Worm (Caenorhabditis elegans) whole organism, L4 larva: ENCODE results near the gene Y32B12B.2.

Source experiments
- ZK337.2 ChIP-seq: fragments of 200-800 bp; sonication (Bioruptor generic); IDR thresholded peaks from 2 replicates; pipeline ENCODE4 v1.3.6; 2022; ENCODE audit warnings: missing genetic modification reagents, missing genetic modification characterization, missing compliant biosample characterization
- ceh-82 ChIP-seq: sonication (generic microtip); optimal IDR thresholded peaks from 2 replicates; lab custom pipeline; 2017; ENCODE audit warnings: missing biosample characterization, missing genetic modification characterization
- ces-1 ChIP-seq: fragments of 150-350 bp; sonication (generic microtip); optimal IDR thresholded peaks from 4 replicates; lab custom pipeline; 2014; ENCODE audit warnings: missing biosample characterization, missing genetic modification reagents, missing genetic modification characterization
- duxl-1 ChIP-seq: sonication (generic microtip); optimal IDR thresholded peaks from 2 replicates; lab custom pipeline; 2016; ENCODE audit warnings: mild to moderate bottlenecking, missing genetic modification characterization, moderate library complexity, missing compliant biosample characterization; ENCODE audit not compliant: poor library complexity
- egl-43 ChIP-seq: fragments of 200-800 bp; sonication (Bioruptor generic); IDR thresholded peaks from 2 replicates; pipeline ENCODE4 v1.3.6; 2022; ENCODE audit warnings: missing genetic modification reagents, missing genetic modification characterization, missing compliant biosample characterization
- hlh-30 ChIP-seq: sonication (generic microtip); optimal IDR thresholded peaks from 2 replicates; lab custom pipeline; 2017; ENCODE audit warnings: antibody characterized with exemption, mild to moderate bottlenecking, missing genetic modification characterization, missing compliant biosample characterization; ENCODE audit not compliant: insufficient read depth
- lsy-2 ChIP-seq, 2 experiments: fragments of 150-350 bp in 1 of 2; sonication (generic microtip) in 1 of 2; optimal IDR thresholded peaks; 2 replicates each; lab custom pipeline; 2014 to 2017; ENCODE audit warnings: missing biosample characterization in 2 of 2, missing genetic modification characterization in 2 of 2
- mep-1 ChIP-seq: fragments of 150-350 bp; sonication (generic microtip); optimal IDR thresholded peaks from 3 replicates; lab custom pipeline; 2014; ENCODE audit warnings: missing biosample characterization, missing genetic modification characterization
- saeg-2 ChIP-seq: fragments of 200-800 bp; sonication (Bioruptor generic); IDR thresholded peaks from 2 replicates; pipeline ENCODE4 v1.3.6; 2022; ENCODE audit warnings: missing genetic modification reagents, missing genetic modification characterization, missing compliant biosample characterization
- snpc-4 ChIP-seq: fragments of 150-350 bp; optimal IDR thresholded peaks from 2 replicates; lab custom pipeline; 2014; ENCODE audit warnings: missing biosample characterization, missing genetic modification characterization
- unc-130 ChIP-seq: sonication (generic microtip); optimal IDR thresholded peaks from 2 replicates; lab custom pipeline; 2016; ENCODE audit warnings: missing genetic modification reagents, missing genetic modification characterization, missing compliant biosample characterization
- zfp-3 ChIP-seq: fragments of 200-800 bp; sonication (Bioruptor generic); conservative IDR thresholded peaks from 2 replicates; pipeline ENCODE4 v1.3.6; 2022; ENCODE audit warnings: missing genetic modification reagents, missing genetic modification characterization, missing compliant biosample characterization
- ztf-11 ChIP-seq: fragments of 150-350 bp; optimal IDR thresholded peaks from 2 replicates; lab custom pipeline; 2014; ENCODE audit warnings: missing biosample characterization, missing genetic modification characterization

DNA sequence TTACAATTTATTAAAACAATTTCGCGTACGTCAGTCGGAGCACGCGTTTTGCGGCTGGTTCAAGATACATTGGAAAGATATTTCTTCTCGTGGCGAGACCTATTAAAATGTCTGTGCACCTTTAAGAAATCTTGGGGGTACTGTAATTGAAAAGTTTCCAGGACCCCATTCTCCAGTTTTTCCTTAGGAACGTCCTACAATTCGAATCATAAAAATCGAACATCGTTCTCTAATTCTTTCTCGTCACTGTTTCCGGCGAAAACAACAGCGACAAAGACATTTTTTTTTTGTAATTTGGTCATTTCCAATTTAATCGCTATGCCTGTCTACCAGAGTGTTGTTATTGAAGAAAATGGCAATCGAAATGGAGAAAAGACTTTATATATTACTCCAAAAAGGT is 1.5 kb upstream of the Y32B12B.2 start, which contains the start of gene Y32B12B.1:
- TF ChIP-seq ZK337.2 (no peak), unc-130 (GFP tag; lab: Kevin White, UChicago) (no peak), zfp-3 (GFP tag; lab: Robert Waterston, UW) (no peak), hlh-30 (tag; lab: Kevin White, UChicago) (no peak), lsy-2 (tag; optimal IDR thresholded peaks at IDR 0.05; lab: Kevin White, UChicago) (no peak), ztf-11 (tag; lab: Kevin White, UChicago) (no peak), duxl-1 (tag; lab: Kevin White, UChicago) (no peak), ceh-82 (tag; lab: Kevin White, UChicago) (no peak), snpc-4 (tag; lab: Kevin White, UChicago) (no peak), mep-1 (tag; lab: Kevin White, UChicago) (no peak), saeg-2 (GFP tag; lab: Robert Waterston, UW) (no peak), ces-1 (no peak), egl-43 (no peak)
